Fruit fly (Drosophila melanogaster) S2 (cell line): Measurements from ENCODE around the gene CG33060.

ENCODE experiments used
- CG8478 ChIP-seq: fragments of >200 bp; optimal IDR thresholded peaks from 2 replicates; lab custom pipeline; 2018
- CTCF ChIP-seq, 2 experiments: fragments of >200 bp; optimal IDR thresholded peaks; 2 replicates each; lab custom pipeline; 2018

DNA sequence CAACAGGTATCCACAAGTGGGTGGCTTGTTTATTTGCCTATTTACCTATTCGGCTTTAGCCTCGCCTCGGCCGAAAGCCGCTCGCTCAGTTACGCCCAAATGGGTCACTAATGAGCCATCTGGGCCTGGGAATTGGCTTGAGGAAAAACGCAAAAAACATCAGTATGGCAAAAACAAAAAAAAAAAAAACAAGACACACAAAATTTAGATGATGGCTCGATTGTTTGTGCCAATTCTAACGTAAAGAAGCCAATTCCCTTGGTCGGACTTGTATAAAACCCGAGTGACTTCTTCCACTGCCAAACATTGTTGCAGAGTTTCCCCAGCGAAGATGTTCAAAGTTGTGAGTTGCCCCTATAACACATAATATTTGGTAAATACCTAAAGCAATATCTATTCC lies 29.7 kb upstream of the CG33060 start, which contains the start of gene CG4982:
- TF ChIP-seq CG8478 (lab: Kevin White, UChicago) (no peak), CTCF (optimal IDR thresholded peaks at IDR 0.05; lab: Kevin White, UChicago) (no peak)
